Worm (Caenorhabditis elegans) whole organism, early embryonic: ENCODE data around the gene T16G12.4.

Source experiments
- F13C5.2 ChIP-seq: sonication (generic microtip); optimal IDR thresholded peaks from 2 replicates; lab custom pipeline; 2017; ENCODE audit warnings: mild to moderate bottlenecking, missing genetic modification characterization, inconsistent platforms, missing compliant biosample characterization
- ama-1 ChIP-seq: fragments of 150-350 bp; optimal IDR thresholded peaks from 2 replicates; lab custom pipeline; 2014
- ceh-36 ChIP-seq: sonication (generic microtip); optimal IDR thresholded peaks from 2 replicates; lab custom pipeline; 2016; ENCODE audit warnings: missing genetic modification characterization, inconsistent platforms, missing compliant biosample characterization
- ets-7 ChIP-seq: sonication (generic microtip); optimal IDR thresholded peaks from 2 replicates; lab custom pipeline; 2016; ENCODE audit warnings: missing genotype, missing genetic modification characterization, missing compliant biosample characterization
- flt-1 ChIP-seq: fragments of 200-800 bp; sonication (Bioruptor generic); IDR thresholded peaks from 2 replicates; pipeline ENCODE4 v1.3.6; 2022; ENCODE audit warnings: missing genetic modification characterization, missing compliant biosample characterization
- hnd-1 ChIP-seq: sonication (generic microtip); optimal IDR thresholded peaks from 2 replicates; lab custom pipeline; 2016; ENCODE audit warnings: missing genetic modification characterization, missing compliant biosample characterization
- pes-1 ChIP-seq: fragments of 200-800 bp; sonication (Bioruptor generic); IDR thresholded peaks from 2 replicates; pipeline ENCODE4 v1.3.6; 2022; ENCODE audit warnings: missing genetic modification reagents, missing genetic modification characterization, missing compliant biosample characterization
- sea-1 ChIP-seq: fragments of 200-800 bp; sonication (Bioruptor generic); conservative IDR thresholded peaks from 2 replicates; pipeline ENCODE4 v1.3.6; 2022; ENCODE audit warnings: missing genetic modification characterization, missing compliant biosample characterization
- tbx-11 ChIP-seq: fragments of 200-800 bp; sonication (Bioruptor generic); IDR thresholded peaks from 2 replicates; pipeline ENCODE4 v1.3.6; 2022; ENCODE audit warnings: missing genetic modification characterization, missing compliant biosample characterization
- tbx-37 ChIP-seq: fragments of 200-800 bp; sonication (Bioruptor generic); conservative IDR thresholded peaks from 2 replicates; pipeline ENCODE4 v1.3.6; 2022; ENCODE audit warnings: missing genetic modification reagents, missing genetic modification characterization, missing compliant biosample characterization

DNA sequence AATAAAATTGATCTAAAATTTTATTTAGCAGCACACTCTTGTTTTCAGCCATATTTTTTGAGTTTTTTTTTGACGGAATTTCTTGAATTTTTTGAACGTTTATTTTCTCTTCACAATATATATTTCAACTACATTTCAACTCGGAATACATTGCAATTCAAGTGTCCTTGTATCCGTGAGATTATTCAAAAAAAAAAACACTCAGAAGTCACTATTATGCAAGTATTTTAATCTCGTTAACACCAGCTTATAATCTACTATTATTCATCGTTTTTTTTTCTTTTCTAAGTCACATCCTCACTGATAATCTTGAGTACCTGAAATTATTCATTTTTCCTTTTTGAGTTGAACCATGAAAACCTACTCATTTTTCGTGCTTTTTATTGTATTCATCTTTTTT, 34.2 kb upstream of the T16G12.4 start, which contains the start of gene ins-21:
- TF ChIP-seq hnd-1 (tag; lab: Kevin White, UChicago) (no peak), ama-1 (lab: Kevin White, UChicago) (no peak), flt-1 (GFP tag; lab: Robert Waterston, UW) (no peak), tbx-11 (GFP tag; lab: Robert Waterston, UW) (no peak), sea-1 (GFP tag; lab: Robert Waterston, UW) (no peak), ceh-36 (tag; lab: Kevin White, UChicago) (no peak), F13C5.2 (tag; lab: Kevin White, UChicago) (no peak), ets-7 (no peak), tbx-37 (GFP tag; lab: Robert Waterston, UW) (no peak), pes-1 (GFP tag; lab: Robert Waterston, UW) (no peak)
